Fruit fly (Drosophila melanogaster) whole organism, embryonic: ENCODE results near the gene Spase12.

Experiments used
- Asciz ChIP-seq: fragments of 200-800 bp; sonication (Bioruptor generic); optimal IDR thresholded peaks from 2 replicates; lab custom pipeline; 2017; ENCODE audit warnings: missing biosample characterization, mild to moderate bottlenecking, missing genetic modification characterization, missing genetic modification reagents
- CG10274 ChIP-seq: fragments of 200-800 bp; sonication (Bioruptor generic); optimal IDR thresholded peaks from 3 replicates; lab custom pipeline; 2017; ENCODE audit warnings: missing biosample characterization, mild to moderate bottlenecking, missing genetic modification characterization
- CG13624 ChIP-seq: fragments of 200-800 bp; sonication (Bioruptor generic); optimal IDR thresholded peaks from 2 replicates; lab custom pipeline; 2016; ENCODE audit warnings: missing biosample characterization, missing genetic modification characterization
- CG14965 ChIP-seq: fragments of 200-800 bp; sonication (Bioruptor generic); optimal IDR thresholded peaks from 2 replicates; lab custom pipeline; 2016; ENCODE audit warnings: missing biosample characterization, missing genetic modification characterization, borderline replicate concordance
- CG15073 ChIP-seq: fragments of 200-800 bp; sonication (Bioruptor generic); optimal IDR thresholded peaks from 2 replicates; lab custom pipeline; 2016; ENCODE audit warnings: missing biosample characterization, missing genetic modification characterization
- CG15514 ChIP-seq: fragments of 200-800 bp; sonication (Bioruptor generic); optimal IDR thresholded peaks from 3 replicates; lab custom pipeline; 2017; ENCODE audit warnings: missing biosample characterization, missing genetic modification characterization, mild to moderate bottlenecking, moderate library complexity, missing genetic modification reagents
- CG15696 ChIP-seq: fragments of 200-800 bp; sonication (Bioruptor generic); optimal IDR thresholded peaks from 2 replicates; lab custom pipeline; 2019; ENCODE audit warnings: missing biosample characterization, mild to moderate bottlenecking, missing genetic modification characterization, moderate library complexity
- CG18619 ChIP-seq: fragments of 200-800 bp; sonication (Bioruptor generic); optimal IDR thresholded peaks from 3 replicates; lab custom pipeline; 2017; ENCODE audit warnings: missing biosample characterization, mild to moderate bottlenecking, missing genetic modification characterization
- CG2199 ChIP-seq: fragments of 200-800 bp; sonication (Bioruptor generic); IDR thresholded peaks from 3 replicates; pipeline ENCODE4 v1.3.6; 2022; ENCODE audit warnings: missing biosample characterization, missing genetic modification characterization
- CG3065 ChIP-seq: fragments of 200-800 bp; sonication (Bioruptor generic); optimal IDR thresholded peaks from 2 replicates; lab custom pipeline; 2016; ENCODE audit warnings: missing biosample characterization, missing genetic modification characterization
- CG31224 ChIP-seq: fragments of 200-800 bp; sonication (Bioruptor generic); IDR thresholded peaks from 2 replicates; pipeline ENCODE4 v1.3.6; 2022; ENCODE audit warnings: missing biosample characterization, missing genetic modification characterization
- CG3281 ChIP-seq: fragments of 200-800 bp; sonication (Bioruptor generic); optimal IDR thresholded peaks from 3 replicates; lab custom pipeline; 2017; ENCODE audit warnings: missing biosample characterization, mild to moderate bottlenecking, missing genetic modification characterization
- CG4360 ChIP-seq: fragments of 200-800 bp; sonication (Bioruptor generic); IDR thresholded peaks from 2 replicates; pipeline ENCODE4 v1.3.6; 2022; ENCODE audit warnings: missing biosample characterization, missing genetic modification characterization
- CG6654 ChIP-seq: fragments of 200-800 bp; sonication (Bioruptor generic); optimal IDR thresholded peaks from 2 replicates; lab custom pipeline; 2017; ENCODE audit warnings: missing biosample characterization, mild to moderate bottlenecking, missing genetic modification characterization
- CG7357 ChIP-seq: fragments of 200-800 bp; sonication (Bioruptor generic); IDR thresholded peaks from 3 replicates; pipeline ENCODE4 v1.3.6; 2022; ENCODE audit warnings: missing biosample characterization, missing genetic modification characterization
- CG8281 ChIP-seq: fragments of 200-800 bp; sonication (Bioruptor generic); optimal IDR thresholded peaks from 2 replicates; lab custom pipeline; 2018; ENCODE audit warnings: missing biosample characterization, mild to moderate bottlenecking, missing genetic modification characterization, moderate library complexity
- CG8290 ChIP-seq, 3 experiments: fragments of 200-800 bp; sonication (Bioruptor generic); optimal IDR thresholded peaks; 2 replicates each; lab custom pipeline; 2016 to 2019; ENCODE audit warnings: missing biosample characterization in 3 of 3, missing genetic modification characterization in 3 of 3, mild to moderate bottlenecking in 2 of 3, moderate library complexity in 1 of 3
- CG8359 ChIP-seq: fragments of 200-800 bp; sonication (Bioruptor generic); optimal IDR thresholded peaks from 2 replicates; lab custom pipeline; 2017; ENCODE audit warnings: missing biosample characterization, mild to moderate bottlenecking, missing genetic modification characterization, borderline replicate concordance
- CG9437 ChIP-seq: fragments of 200-800 bp; sonication (Bioruptor generic); optimal IDR thresholded peaks from 2 replicates; lab custom pipeline; 2018; ENCODE audit warnings: missing biosample characterization, mild to moderate bottlenecking, missing genetic modification characterization
- CG9797 ChIP-seq: fragments of 200-800 bp; sonication (Bioruptor generic); optimal IDR thresholded peaks from 3 replicates; lab custom pipeline; 2018; ENCODE audit warnings: missing biosample characterization, mild to moderate bottlenecking, missing genetic modification characterization
- Dip2 ChIP-seq: fragments of 200-800 bp; sonication (Bioruptor generic); IDR thresholded peaks from 2 replicates; pipeline ENCODE4 v1.3.6; 2022; ENCODE audit warnings: missing biosample characterization, missing genetic modification characterization
- Dip3 ChIP-seq: fragments of 200-800 bp; sonication (Bioruptor generic); optimal IDR thresholded peaks from 3 replicates; lab custom pipeline; 2016; ENCODE audit warnings: missing biosample characterization, missing genetic modification characterization
- Dll ChIP-seq: fragments of 200-800 bp; sonication (Bioruptor generic); IDR thresholded peaks from 4 replicates; pipeline ENCODE4 v1.3.6; 2022; ENCODE audit warnings: missing biosample characterization, missing genetic modification characterization; ENCODE audit not compliant: partially characterized antibody
- Elba2 ChIP-seq: fragments of 200-800 bp; sonication (Bioruptor generic); optimal IDR thresholded peaks from 3 replicates; lab custom pipeline; 2016; ENCODE audit warnings: missing biosample characterization, missing genetic modification characterization
- HLHmδ ChIP-seq: fragments of 200-800 bp; sonication (Bioruptor generic); optimal IDR thresholded peaks from 2 replicates; lab custom pipeline; 2018; ENCODE audit warnings: missing biosample characterization, mild to moderate bottlenecking, missing genetic modification characterization, moderate library complexity
- Stat92E ChIP-seq, 3 experiments: fragments of >200 bp in 2 of 3; fragments of 200-800 bp in 1 of 3; sonication (Bioruptor generic) in 1 of 3; optimal IDR thresholded peaks; 2 replicates each; lab custom pipeline; 2017 to 2019; ENCODE audit warnings: missing biosample characterization in 3 of 3, missing genetic modification characterization in 3 of 3, mild to moderate bottlenecking in 1 of 3, moderate library complexity in 1 of 3
- Xrp1 ChIP-seq: fragments of 200-800 bp; sonication (Bioruptor generic); IDR thresholded peaks from 2 replicates; pipeline ENCODE4 v1.3.6; 2022; ENCODE audit warnings: missing biosample characterization, missing genetic modification characterization
- bbx ChIP-seq: fragments of 200-800 bp; sonication (Bioruptor generic); IDR thresholded peaks from 2 replicates; pipeline ENCODE4 v1.3.6; 2022; ENCODE audit warnings: missing biosample characterization, missing genetic modification characterization; ENCODE audit not compliant: partially characterized antibody
- br ChIP-seq: fragments of >200 bp; optimal IDR thresholded peaks from 2 replicates; lab custom pipeline; 2017
- btn ChIP-seq: fragments of 200-800 bp; sonication (Bioruptor generic); optimal IDR thresholded peaks from 2 replicates; lab custom pipeline; 2016; ENCODE audit warnings: missing biosample characterization, missing genetic modification characterization
- chif ChIP-seq, 2 experiments: fragments of 200-800 bp; sonication (Bioruptor generic); optimal IDR thresholded peaks; 3 replicates each; lab custom pipeline; 2016; ENCODE audit warnings: missing biosample characterization in 2 of 2, missing genetic modification characterization in 2 of 2
- crc ChIP-seq: fragments of 200-800 bp; sonication (Bioruptor generic); optimal IDR thresholded peaks from 2 replicates; lab custom pipeline; 2016; ENCODE audit warnings: missing biosample characterization, missing genetic modification characterization
- fd3F ChIP-seq: fragments of 200-800 bp; sonication (Bioruptor generic); optimal IDR thresholded peaks from 2 replicates; lab custom pipeline; 2018; ENCODE audit warnings: missing biosample characterization, mild to moderate bottlenecking, missing genetic modification characterization, moderate library complexity
- fu2 ChIP-seq: fragments of 200-800 bp; sonication (Bioruptor generic); optimal IDR thresholded peaks from 2 replicates; lab custom pipeline; 2016; ENCODE audit warnings: missing biosample characterization, missing genetic modification characterization
- gt ChIP-seq: fragments of 200-800 bp; sonication (Bioruptor generic); IDR thresholded peaks from 2 replicates; pipeline ENCODE4 v1.3.6; 2022; ENCODE audit warnings: missing biosample characterization, missing genetic modification characterization
- lilli ChIP-seq: fragments of 200-800 bp; sonication (Bioruptor generic); optimal IDR thresholded peaks from 3 replicates; lab custom pipeline; 2016; ENCODE audit warnings: missing biosample characterization, missing genetic modification characterization
- org-1 ChIP-seq: fragments of 200-800 bp; sonication (Bioruptor generic); optimal IDR thresholded peaks from 2 replicates; lab custom pipeline; 2017; ENCODE audit warnings: missing biosample characterization, missing genetic modification characterization
- pzg ChIP-seq: fragments of 200-800 bp; sonication (Bioruptor generic); optimal IDR thresholded peaks from 3 replicates; lab custom pipeline; 2018; ENCODE audit warnings: missing biosample characterization, mild to moderate bottlenecking, missing genetic modification characterization, moderate library complexity
- seq ChIP-seq: fragments of 200-800 bp; sonication (Bioruptor generic); IDR thresholded peaks from 2 replicates; pipeline ENCODE4 v1.3.6; 2022; ENCODE audit warnings: missing biosample characterization, missing genetic modification characterization
- ssp ChIP-seq: fragments of 200-800 bp; sonication (Bioruptor generic); IDR thresholded peaks from 2 replicates; pipeline ENCODE4 v1.3.6; 2022; ENCODE audit warnings: missing biosample characterization, missing genetic modification characterization
- sug ChIP-seq: fragments of 200-800 bp; optimal IDR thresholded peaks from 2 replicates; lab custom pipeline; 2019; ENCODE audit warnings: missing biosample characterization, mild to moderate bottlenecking, missing genetic modification characterization, moderate library complexity
- toy ChIP-seq: fragments of 200-800 bp; sonication (Bioruptor generic); IDR thresholded peaks from 2 replicates; pipeline ENCODE4 v1.3.6; 2022; ENCODE audit warnings: missing biosample characterization, missing genetic modification characterization
- unc-4 ChIP-seq: fragments of 200-800 bp; sonication (Bioruptor generic); IDR thresholded peaks from 2 replicates; pipeline ENCODE4 v1.3.6; 2022; ENCODE audit warnings: missing biosample characterization, missing genetic modification characterization; ENCODE audit not compliant: partially characterized antibody

Gene Spase12

DNA sequence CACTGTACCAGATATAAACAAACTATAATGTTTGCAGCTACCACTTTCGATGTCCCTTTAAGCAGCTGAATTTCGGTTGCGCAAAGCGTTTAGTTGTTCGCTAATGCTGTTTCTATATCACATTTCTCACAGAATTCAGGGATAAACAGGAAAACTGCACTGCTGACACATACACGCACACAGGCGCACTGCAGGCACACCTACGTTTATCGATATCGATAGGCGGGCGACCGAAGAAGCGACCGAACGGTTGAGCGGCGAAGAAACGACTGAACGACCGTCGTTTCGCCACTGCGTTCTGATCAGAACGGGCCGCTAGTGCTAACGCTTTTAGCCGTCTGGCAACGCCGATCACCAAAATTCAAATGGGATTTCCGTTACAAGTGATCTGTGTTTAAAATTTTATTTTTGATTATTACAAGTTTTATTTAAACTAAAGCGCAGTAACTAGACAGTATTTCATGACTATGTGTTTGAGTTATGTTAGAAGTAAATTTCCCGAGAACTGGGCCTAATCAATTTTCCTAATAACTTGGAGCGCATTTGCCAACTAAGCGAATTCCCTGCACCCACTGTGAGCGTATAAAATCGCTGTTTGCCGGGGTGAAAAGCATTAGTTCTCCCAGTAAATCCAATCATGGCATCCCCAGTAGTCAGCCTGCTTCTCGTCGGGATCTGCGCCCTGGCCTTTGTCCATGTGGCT lies 2.4 kb upstream of the Spase12 start, which contains the start of the genes CG2310 and Diedel (continued):
- TF ChIP-seq Dip3 (GFP tag; lab: Kevin White, UChicago) = no peak
- TF ChIP-seq chif (GFP tag; optimal IDR thresholded peaks at IDR 0.05; lab: Kevin White, UChicago) = no peak
- peak in 1 of 3 experiments; percentile 67 for TF ChIP-seq Stat92E (GFP tag; optimal IDR thresholded peaks at IDR 0.05; lab: Kevin White, UChicago)
- no peak for TF ChIP-seq toy (GFP tag; lab: Robert Waterston, UW)
- no peak for TF ChIP-seq CG3281
- no peak for TF ChIP-seq br
- no peak for TF ChIP-seq gt (GFP tag; lab: Robert Waterston, UW)
- no peak for TF ChIP-seq btn
- no peak for TF ChIP-seq CG8290 (GFP tag; optimal IDR thresholded peaks at IDR 0.05; lab: Kevin White, UChicago)
- no peak for TF ChIP-seq CG8290 (tag; optimal IDR thresholded peaks at IDR 0.05; lab: Kevin White, UChicago)
- TF ChIP-seq CG15696 (tag; lab: Kevin White, UChicago) = peak; percentile 35
- TF ChIP-seq fu2 (GFP tag; lab: Kevin White, UChicago) = no peak
- no peak for TF ChIP-seq CG31224
- TF ChIP-seq ssp (GFP tag; lab: Robert Waterston, UW) = 0 out of 2 replicates have a peak, but pooled peaks have one; percentile 25
- no peak for TF ChIP-seq HLHmδ (GFP tag; lab: Kevin White, UChicago)
- TF ChIP-seq CG18619 (GFP tag; lab: Kevin White, UChicago) = no peak
- TF ChIP-seq Xrp1 (GFP tag; lab: Robert Waterston, UW) = no peak
- peak; percentile 62 for TF ChIP-seq pzg
- no peak for TF ChIP-seq CG8281
- TF ChIP-seq bbx (GFP tag; lab: Robert Waterston, UW) = peak; percentile 75
- TF ChIP-seq CG3065 (GFP tag; lab: Kevin White, UChicago) = peak; percentile 0
- peak; percentile 57 for TF ChIP-seq CG15514 (GFP tag; lab: Kevin White, UChicago)
- peak; percentile 48; the same call in 3 of the 4 replicates for TF ChIP-seq Dll (GFP tag; lab: Robert Waterston, UW)
- no peak for TF ChIP-seq Asciz (GFP tag; lab: Kevin White, UChicago)
- peak; percentile 27 for TF ChIP-seq sug (tag; lab: Kevin White, UChicago)
- no peak for TF ChIP-seq crc (GFP tag; lab: Kevin White, UChicago)
- TF ChIP-seq Dip2 (GFP tag; lab: Robert Waterston, UW) = no peak
- no peak for TF ChIP-seq lilli (GFP tag; lab: Kevin White, UChicago)
- TF ChIP-seq org-1 (GFP tag; lab: Kevin White, UChicago) = no peak
- TF ChIP-seq CG10274 (GFP tag; lab: Kevin White, UChicago) = no peak
- TF ChIP-seq CG7357 (GFP tag; lab: Robert Waterston, UW) = no peak
- TF ChIP-seq CG6654 (GFP tag; lab: Kevin White, UChicago) = no peak
- no peak for TF ChIP-seq CG2199 (GFP tag; lab: Robert Waterston, UW)
- no peak for TF ChIP-seq fd3F (GFP tag; lab: Kevin White, UChicago)
- no peak for TF ChIP-seq CG4360 (GFP tag; lab: Robert Waterston, UW)
- TF ChIP-seq CG9797 (GFP tag; lab: Kevin White, UChicago) = peak; percentile 39
- peak; percentile 14 for TF ChIP-seq Elba2 (GFP tag; lab: Kevin White, UChicago)
- no peak for TF ChIP-seq CG9437 (GFP tag; lab: Kevin White, UChicago)
- no peak for TF ChIP-seq CG8359
- no peak for TF ChIP-seq CG15073
- no peak for TF ChIP-seq seq (GFP tag; lab: Robert Waterston, UW)
- TF ChIP-seq unc-4 (GFP tag; lab: Robert Waterston, UW) = peak; percentile 35
- TF ChIP-seq CG14965 (GFP tag; lab: Kevin White, UChicago) = no peak
- peak; percentile 30 for TF ChIP-seq CG13624
